Fruit fly (Drosophila melanogaster) whole organism, embryonic: ENCODE results near the gene CG13096.
A peak's percentile ranks its signal among the peaks of the same experiment; 100 is the strongest.

ENCODE experiments used
- B-H2 ChIP-seq: fragments of 200-800 bp; sonication (Bioruptor generic); optimal IDR thresholded peaks from 2 replicates; lab custom pipeline; 2018; ENCODE audit warnings: missing biosample characterization, mild to moderate bottlenecking, missing genetic modification characterization
- Bgb ChIP-seq: fragments of 200-800 bp; sonication (Bioruptor generic); IDR thresholded peaks from 2 replicates; pipeline ENCODE4 v1.3.6; 2022; ENCODE audit warnings: missing biosample characterization, missing genetic modification characterization; ENCODE audit not compliant: partially characterized antibody
- CG1024 ChIP-seq: fragments of 200-800 bp; sonication (Bioruptor generic); IDR thresholded peaks from 2 replicates; pipeline ENCODE4 v1.3.6; 2022; ENCODE audit warnings: missing biosample characterization, missing genetic modification characterization
- CG13424 ChIP-seq: fragments of 200-800 bp; sonication (Bioruptor generic); optimal IDR thresholded peaks from 2 replicates; lab custom pipeline; 2019; ENCODE audit warnings: missing biosample characterization, mild to moderate bottlenecking, missing genetic modification characterization, moderate library complexity
- CG14710 ChIP-seq: fragments of 200-800 bp; sonication (Bioruptor generic); optimal IDR thresholded peaks from 3 replicates; lab custom pipeline; 2019; ENCODE audit warnings: missing biosample characterization, mild to moderate bottlenecking, missing genetic modification characterization, moderate library complexity
- CG14860 ChIP-seq: fragments of 200-800 bp; sonication (Bioruptor generic); IDR thresholded peaks from 3 replicates; pipeline ENCODE4 v1.3.6; 2022; ENCODE audit warnings: missing biosample characterization, missing genetic modification characterization; ENCODE audit not compliant: partially characterized antibody
- CG15696 ChIP-seq: fragments of 200-800 bp; sonication (Bioruptor generic); optimal IDR thresholded peaks from 2 replicates; lab custom pipeline; 2019; ENCODE audit warnings: missing biosample characterization, mild to moderate bottlenecking, missing genetic modification characterization, moderate library complexity
- CG16815 ChIP-seq: fragments of 200-800 bp; sonication (Bioruptor generic); optimal IDR thresholded peaks from 3 replicates; lab custom pipeline; 2017; ENCODE audit warnings: missing biosample characterization, mild to moderate bottlenecking, missing genetic modification characterization
- CG17802 ChIP-seq: fragments of 200-800 bp; sonication (Bioruptor generic); optimal IDR thresholded peaks from 2 replicates; lab custom pipeline; 2018; ENCODE audit warnings: missing biosample characterization, mild to moderate bottlenecking, missing genetic modification characterization, moderate library complexity
- CG2116 ChIP-seq: fragments of 200-800 bp; sonication (Bioruptor generic); optimal IDR thresholded peaks from 3 replicates; lab custom pipeline; 2018; ENCODE audit warnings: missing biosample characterization, mild to moderate bottlenecking, missing genetic modification characterization
- CG31441 ChIP-seq: fragments of 200-800 bp; sonication (Bioruptor generic); IDR thresholded peaks from 2 replicates; pipeline ENCODE4 v1.3.6; 2022; ENCODE audit warnings: missing biosample characterization, missing genetic modification characterization
- CG3726 ChIP-seq: fragments of 200-800 bp; sonication (Bioruptor generic); IDR thresholded peaks from 3 replicates; pipeline ENCODE4, ENCODE4 v1.3.6; 2022; ENCODE audit warnings: missing biosample characterization, missing genetic modification characterization
- CG6254 ChIP-seq: fragments of 200-800 bp; sonication (Bioruptor generic); optimal IDR thresholded peaks from 3 replicates; lab custom pipeline; 2017; ENCODE audit warnings: mild to moderate bottlenecking, missing biosample characterization, missing genetic modification reagents, missing genetic modification characterization
- CG7786 ChIP-seq: fragments of 200-800 bp; sonication (Bioruptor generic); optimal IDR thresholded peaks from 2 replicates; lab custom pipeline; 2016; ENCODE audit warnings: missing biosample characterization, missing genetic modification characterization
- CG7987 ChIP-seq: fragments of 200-800 bp; sonication (Bioruptor generic); optimal IDR thresholded peaks from 2 replicates; lab custom pipeline; 2018; ENCODE audit warnings: missing biosample characterization, mild to moderate bottlenecking, missing genetic modification characterization, moderate library complexity
- CoRest ChIP-seq: fragments of 200-800 bp; sonication (Bioruptor generic); optimal IDR thresholded peaks from 3 replicates; lab custom pipeline; 2018; ENCODE audit warnings: missing biosample characterization, mild to moderate bottlenecking, missing genetic modification characterization, moderate library complexity
- HLH54F ChIP-seq: fragments of 200-800 bp; sonication (Bioruptor generic); optimal IDR thresholded peaks from 3 replicates; lab custom pipeline; 2016; ENCODE audit warnings: missing biosample characterization, missing genetic modification characterization
- Hey ChIP-seq: fragments of 200-800 bp; sonication (Bioruptor generic); optimal IDR thresholded peaks from 3 replicates; lab custom pipeline; 2018; ENCODE audit warnings: missing biosample characterization, mild to moderate bottlenecking, missing genetic modification characterization
- Max ChIP-seq: fragments of 200-800 bp; sonication (Bioruptor generic); optimal IDR thresholded peaks from 2 replicates; lab custom pipeline; 2016; ENCODE audit warnings: missing biosample characterization, mild to moderate bottlenecking, missing genetic modification characterization
- Opbp ChIP-seq: fragments of 200-800 bp; sonication (Bioruptor generic); IDR thresholded peaks from 3 replicates; pipeline ENCODE4 v1.3.6; 2022; ENCODE audit warnings: missing biosample characterization, missing genetic modification characterization; ENCODE audit not compliant: partially characterized antibody
- Optix ChIP-seq: fragments of 200-800 bp; sonication (Bioruptor generic); IDR thresholded peaks from 3 replicates; pipeline ENCODE4 v1.3.6; 2022; ENCODE audit warnings: missing biosample characterization, missing genetic modification characterization
- Sox102F ChIP-seq: fragments of 200-800 bp; sonication (Bioruptor generic); optimal IDR thresholded peaks from 2 replicates; lab custom pipeline; 2018; ENCODE audit warnings: missing biosample characterization, mild to moderate bottlenecking, missing genetic modification characterization, moderate library complexity
- TFAM ChIP-seq: fragments of 200-800 bp; sonication (Bioruptor generic); optimal IDR thresholded peaks from 2 replicates; lab custom pipeline; 2017; ENCODE audit warnings: missing biosample characterization, missing genetic modification characterization, inconsistent platforms
- aop ChIP-seq: fragments of 200-800 bp; sonication (Bioruptor generic); IDR thresholded peaks from 2 replicates; pipeline ENCODE4 v1.3.6; 2022; ENCODE audit warnings: missing biosample characterization, missing genetic modification characterization
- bsh ChIP-seq, 2 experiments: fragments of 200-800 bp; sonication (Bioruptor generic); optimal IDR thresholded peaks; 2 replicates each; lab custom pipeline; 2017 to 2018; ENCODE audit warnings: mild to moderate bottlenecking in 2 of 2, missing biosample characterization in 2 of 2, missing genetic modification characterization in 2 of 2, moderate library complexity in 1 of 2
- caup ChIP-seq: fragments of 200-800 bp; sonication (Bioruptor generic); optimal IDR thresholded peaks from 3 replicates; lab custom pipeline; 2017; ENCODE audit warnings: missing biosample characterization, mild to moderate bottlenecking, missing genetic modification characterization, moderate library complexity; ENCODE audit not compliant: severe bottlenecking
- ci ChIP-seq: fragments of 200-800 bp; sonication (Bioruptor generic); IDR thresholded peaks from 3 replicates; pipeline ENCODE4 v1.3.6; 2022; ENCODE audit warnings: missing biosample characterization, missing genetic modification characterization
- crc ChIP-seq: fragments of 200-800 bp; sonication (Bioruptor generic); optimal IDR thresholded peaks from 2 replicates; lab custom pipeline; 2016; ENCODE audit warnings: missing biosample characterization, missing genetic modification characterization
- crp ChIP-seq, 2 experiments: fragments of 200-800 bp; sonication (Bioruptor generic); optimal IDR thresholded peaks; 2 replicates in 1 of 2; 3 replicates in 1 of 2; lab custom pipeline; 2017; ENCODE audit warnings: missing biosample characterization in 2 of 2, missing genetic modification characterization in 2 of 2, mild to moderate bottlenecking in 1 of 2, moderate library complexity in 1 of 2
- da ChIP-seq: fragments of 200-800 bp; sonication (Bioruptor generic); optimal IDR thresholded peaks from 2 replicates; lab custom pipeline; 2016; ENCODE audit warnings: missing biosample characterization, missing genetic modification characterization
- dmrt99B ChIP-seq: fragments of 200-800 bp; sonication (Bioruptor generic); optimal IDR thresholded peaks from 2 replicates; lab custom pipeline; 2018; ENCODE audit warnings: missing biosample characterization, mild to moderate bottlenecking, missing genetic modification characterization, moderate library complexity
- emc ChIP-seq: fragments of 200-800 bp; sonication (Bioruptor generic); optimal IDR thresholded peaks from 2 replicates; lab custom pipeline; 2016; ENCODE audit warnings: missing biosample characterization, missing genetic modification characterization
- gem ChIP-seq: fragments of 200-800 bp; sonication (Bioruptor generic); optimal IDR thresholded peaks from 2 replicates; lab custom pipeline; 2019; ENCODE audit warnings: missing biosample characterization, mild to moderate bottlenecking, missing genetic modification characterization, moderate library complexity
- gsb ChIP-seq: fragments of 200-800 bp; sonication (Bioruptor generic); IDR thresholded peaks from 2 replicates; pipeline ENCODE4 v1.3.6; 2022; ENCODE audit warnings: missing biosample characterization, missing genetic modification characterization
- hkb ChIP-seq, 2 experiments: fragments of 200-800 bp in 1 of 2; fragments of >200 bp in 1 of 2; sonication (Bioruptor generic) in 1 of 2; IDR thresholded peaks in 1 of 2; optimal IDR thresholded peaks in 1 of 2; 2 replicates each; pipeline versions ENCODE4 v1.3.6 to Lab custom; 2017 to 2022; ENCODE audit warnings: missing biosample characterization in 1 of 2, missing genetic modification characterization in 1 of 2
- inv ChIP-seq: fragments of 200-800 bp; sonication (Bioruptor generic); IDR thresholded peaks from 2 replicates; pipeline ENCODE4 v1.3.6; 2022; ENCODE audit warnings: missing biosample characterization, missing genetic modification characterization; ENCODE audit not compliant: partially characterized antibody
- kay ChIP-seq: fragments of 200-800 bp; sonication (Bioruptor generic); optimal IDR thresholded peaks from 2 replicates; lab custom pipeline; 2016; ENCODE audit warnings: missing biosample characterization, missing genetic modification characterization
- nom ChIP-seq: fragments of 200-800 bp; sonication (Bioruptor generic); optimal IDR thresholded peaks from 2 replicates; lab custom pipeline; 2017; ENCODE audit warnings: missing biosample characterization, missing genetic modification characterization, mild to moderate bottlenecking, moderate library complexity, missing genetic modification reagents
- p53 ChIP-seq: fragments of 200-800 bp; sonication (Bioruptor generic); optimal IDR thresholded peaks from 2 replicates; lab custom pipeline; 2016; ENCODE audit warnings: missing biosample characterization, missing genetic modification characterization
- sc ChIP-seq, 3 experiments: fragments of >200 bp in 2 of 3; fragments of 200-800 bp in 1 of 3; sonication (Bioruptor generic) in 1 of 3; optimal IDR thresholded peaks; 2 replicates in 2 of 3; 3 replicates in 1 of 3; lab custom pipeline; 2017; ENCODE audit warnings: mild to moderate bottlenecking in 1 of 3, missing biosample characterization in 1 of 3, missing genetic modification characterization in 1 of 3, missing genetic modification reagents in 1 of 3
- sim ChIP-seq: fragments of 200-800 bp; sonication (Bioruptor generic); IDR thresholded peaks from 2 replicates; pipeline ENCODE4 v1.3.6; 2022; ENCODE audit warnings: missing biosample characterization, missing genetic modification characterization
- slp2 ChIP-seq: fragments of 200-800 bp; sonication (Bioruptor generic); optimal IDR thresholded peaks from 2 replicates; lab custom pipeline; 2016; ENCODE audit warnings: missing biosample characterization, missing genetic modification characterization
- stc ChIP-seq: fragments of 200-800 bp; sonication (Bioruptor generic); IDR thresholded peaks from 2 replicates; pipeline ENCODE4 v1.3.6; 2022; ENCODE audit warnings: missing biosample characterization, missing genetic modification characterization
- ttk ChIP-seq: fragments of 200-800 bp; sonication (Bioruptor generic); IDR thresholded peaks from 2 replicates; pipeline ENCODE4 v2.1.2; 2022; ENCODE audit warnings: missing biosample characterization, missing genetic modification characterization
- unpg ChIP-seq: fragments of 200-800 bp; sonication (Bioruptor generic); optimal IDR thresholded peaks from 3 replicates; lab custom pipeline; 2018; ENCODE audit warnings: missing biosample characterization, mild to moderate bottlenecking, missing genetic modification characterization, moderate library complexity
- vnd ChIP-seq: fragments of 200-800 bp; sonication (Bioruptor generic); IDR thresholded peaks from 3 replicates; pipeline ENCODE4 v1.3.6; 2022; ENCODE audit warnings: missing biosample characterization, missing genetic modification characterization; ENCODE audit not compliant: partially characterized antibody

CG13096 gene

DNA sequence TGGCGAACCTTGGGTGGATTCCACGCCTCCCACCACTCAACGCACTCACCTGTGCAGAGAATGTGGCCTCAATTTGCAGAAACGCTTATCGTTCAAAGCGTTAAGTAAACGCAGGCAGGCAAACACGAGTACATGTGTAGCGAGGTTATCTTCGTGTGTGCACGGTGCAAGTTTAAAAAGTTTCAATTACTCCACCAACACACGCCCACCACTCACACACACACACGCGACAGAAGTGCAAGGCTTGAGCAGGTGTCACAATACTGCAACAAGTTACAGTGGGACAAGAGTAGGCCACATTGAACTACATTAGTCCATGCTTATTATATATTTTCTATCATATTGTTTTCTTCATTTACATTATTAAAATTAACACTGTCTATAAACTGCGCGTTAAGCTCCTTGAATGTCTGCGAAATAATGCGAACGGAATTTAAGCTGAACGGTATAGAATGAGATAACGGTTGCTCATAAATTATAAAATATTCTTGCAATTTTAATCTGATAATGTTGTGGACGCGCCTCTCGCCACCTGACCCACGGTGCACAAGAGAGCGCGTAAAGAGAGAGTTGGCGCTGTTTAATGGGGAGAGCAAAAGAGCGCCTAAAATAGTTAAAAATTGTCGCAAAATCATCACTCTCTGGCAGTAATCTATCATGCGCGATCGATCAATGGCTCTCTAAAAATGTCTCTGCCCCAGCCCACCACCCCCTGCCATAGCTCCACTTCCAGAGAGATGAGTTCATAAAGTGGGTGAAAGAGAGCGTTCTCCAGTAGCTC lies 23.0 kb upstream of the CG13096 start (continued):
- TF ChIP-seq slp2 (peak; percentile 86), hkb (optimal IDR thresholded peaks at IDR 0.05; lab: Kevin White, UChicago) (no peak), hkb (GFP tag; IDR thresholded peaks at IDR 0.05; lab: Robert Waterston, UW) (peak; percentile 98), CG31441 (peak; percentile 82), gsb (GFP tag; lab: Robert Waterston, UW) (peak; percentile 85), stc (GFP tag; lab: Robert Waterston, UW) (peak; percentile 98), ci (peak; percentile 96), gem (tag; lab: Kevin White, UChicago) (peak; percentile 98), CG7987 (GFP tag; lab: Kevin White, UChicago) (peak; percentile 89), Hey (tag; lab: Kevin White, UChicago) (peak; percentile 73), unpg (GFP tag; lab: Kevin White, UChicago) (peak; percentile 97), bsh (GFP tag; optimal IDR thresholded peaks at IDR 0.05; lab: Kevin White, UChicago) (peak; percentile 96 to 98), CG13424 (tag; lab: Kevin White, UChicago) (peak; percentile 98), dmrt99B (tag; lab: Kevin White, UChicago) (peak; percentile 99), sc (optimal IDR thresholded peaks at IDR 0.05; lab: Kevin White, UChicago) (no peak), sc (GFP tag; optimal IDR thresholded peaks at IDR 0.05; lab: Kevin White, UChicago) (peak; percentile 97), aop (peak; percentile 91), p53 (peak; percentile 57), CG3726 (GFP tag; lab: Robert Waterston, UW) (peak; percentile 94), Optix (GFP tag; lab: Robert Waterston, UW) (peak; percentile 97), CG17802 (peak; percentile 89), da (peak; percentile 64), CG1024 (peak; percentile 86), CG16815 (peak; percentile 88), CG14860 (GFP tag; lab: Robert Waterston, UW) (peak; percentile 72), caup (peak; percentile 67), crc (GFP tag; lab: Kevin White, UChicago) (peak; percentile 57), HLH54F (peak; percentile 65), sim (peak; percentile 89), CG14710 (tag; lab: Kevin White, UChicago) (peak; percentile 89), B-H2 (GFP tag; lab: Kevin White, UChicago) (peak; percentile 66), crp (GFP tag; optimal IDR thresholded peaks at IDR 0.05; lab: Kevin White, UChicago) (peak; percentile 15 to 68), vnd (GFP tag; lab: Robert Waterston, UW) (peak; percentile 54; the same call in 2 of the 3 replicates), Opbp (GFP tag; lab: Robert Waterston, UW) (no peak), nom (GFP tag; lab: Kevin White, UChicago) (peak; percentile 92), CG6254 (GFP tag; lab: Kevin White, UChicago) (peak; percentile 94), Sox102F (GFP tag; lab: Kevin White, UChicago) (peak; percentile 99), CG2116 (GFP tag; lab: Kevin White, UChicago) (peak; percentile 65), Bgb (GFP tag; lab: Robert Waterston, UW) (peak; percentile 54), ttk (GFP tag; lab: Robert Waterston, UW) (peak; percentile 95), kay (GFP tag; lab: Kevin White, UChicago) (peak; percentile 82), CoRest (tag; lab: Kevin White, UChicago) (peak; percentile 97), emc (GFP tag; lab: Kevin White, UChicago) (peak; percentile 59), Max (GFP tag; lab: Kevin White, UChicago) (peak; percentile 94), inv (no peak; the same call in 1 of the 2 replicates), CG15696 (tag; lab: Kevin White, UChicago) (peak; percentile 79), TFAM (GFP tag; lab: Kevin White, UChicago) (peak; percentile 81), CG7786 (peak; percentile 36)
